Fruit fly (Drosophila melanogaster): ENCODE data around the gene CG2991.
A peak's percentile ranks its signal among the peaks of the same experiment; 100 is the strongest.

CG2991 gene

DNA sequence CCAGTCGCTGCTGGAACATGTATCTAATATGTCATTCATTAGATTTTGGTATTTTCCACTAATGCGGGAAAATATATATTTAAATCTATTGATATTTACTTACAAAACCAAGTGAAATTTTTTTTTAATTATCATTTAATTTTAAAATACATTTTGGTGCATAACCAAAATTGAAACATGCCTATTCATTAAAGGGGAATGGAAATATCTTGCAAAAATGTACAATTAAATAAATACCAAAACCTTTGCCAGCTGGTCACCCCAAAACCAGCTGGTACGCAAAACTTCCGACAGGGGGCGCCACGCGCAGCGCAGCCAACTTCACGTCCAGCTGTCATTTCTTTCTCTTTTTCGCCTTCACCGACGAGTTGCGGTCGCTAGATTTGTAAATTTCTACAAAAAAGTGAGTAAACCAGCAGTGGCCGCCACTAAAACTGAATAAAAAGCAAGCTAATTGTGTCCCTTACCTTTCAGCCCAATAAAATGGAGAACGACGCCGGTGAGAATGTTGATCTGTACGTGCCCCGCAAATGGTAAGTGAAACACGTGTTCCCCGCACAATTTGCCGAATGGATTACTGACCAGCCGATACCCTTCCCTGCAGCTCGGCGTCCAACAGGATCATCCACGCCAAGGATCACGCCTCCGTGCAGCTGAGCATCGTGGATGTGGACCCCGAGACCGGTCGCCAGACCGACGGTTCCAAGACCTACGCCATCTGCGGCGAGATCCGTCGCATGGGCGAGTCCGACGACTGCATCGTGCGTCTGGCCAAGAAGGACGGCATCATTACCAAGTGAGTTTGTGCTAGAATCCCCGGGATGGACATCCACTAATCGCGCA, 970 bp upstream of the CG2991 start, which contains the start of the genes CG3104 and RpS21 (continued):
- TF ChIP-seq bsh (GFP tag; optimal IDR thresholded peaks at IDR 0.05), result peak; percentile 34 to 69
- peak; percentile 81 for TF ChIP-seq ssp (GFP tag; IDR thresholded peaks at IDR 0.05)
- peak; percentile 59 for TF ChIP-seq CG12236 (GFP tag; optimal IDR thresholded peaks at IDR 0.05)
- peak; percentile 35 for TF ChIP-seq ftz-f1 (GFP tag; optimal IDR thresholded peaks at IDR 0.05)
- TF ChIP-seq CG6689 (GFP tag; IDR thresholded peaks at IDR 0.05), result peak; percentile 62
- peak; percentile 61 for TF ChIP-seq HmgD (GFP tag; optimal IDR thresholded peaks at IDR 0.05)
- peak; percentile 75 for TF ChIP-seq az2 (GFP tag; optimal IDR thresholded peaks at IDR 0.05)
- TF ChIP-seq emc (GFP tag; optimal IDR thresholded peaks at IDR 0.05), result peak; percentile 88
- no peak for TF ChIP-seq GATAe (GFP tag; conservative IDR thresholded peaks at IDR 0.05)
- peak; percentile 92 for TF ChIP-seq ase (GFP tag; IDR thresholded peaks at IDR 0.05)
- TF ChIP-seq cwo (GFP tag; optimal IDR thresholded peaks at IDR 0.05), result peak; percentile 63
- peak; percentile 95 for TF ChIP-seq Dbx (GFP tag; IDR thresholded peaks at IDR 0.05)
- peak; percentile 96 for TF ChIP-seq CG7987 (GFP tag; optimal IDR thresholded peaks at IDR 0.05)
- no peak for TF ChIP-seq br (optimal IDR thresholded peaks at IDR 0.05)
- TF ChIP-seq CG3163 (GFP tag; optimal IDR thresholded peaks at IDR 0.05), result peak; percentile 68
- peak; percentile 79 for TF ChIP-seq CG12391 (tag; optimal IDR thresholded peaks at IDR 0.05)
- TF ChIP-seq lola (GFP tag; optimal IDR thresholded peaks at IDR 0.05), result peak in 1 of 3 experiments; percentile 71
- peak; percentile 65 for TF ChIP-seq dmrt11E (tag; optimal IDR thresholded peaks at IDR 0.05)
- peak; percentile 61 for TF ChIP-seq CG6683 (GFP tag; optimal IDR thresholded peaks at IDR 0.05)
- no peak for TF ChIP-seq Scr (GFP tag; IDR thresholded peaks at IDR 0.05; ENCODE audit: partially characterized antibody)
- TF ChIP-seq CG1647 (GFP tag; optimal IDR thresholded peaks at IDR 0.05), result peak; percentile 82
- peak; percentile 66 for TF ChIP-seq CG10565 (GFP tag; optimal IDR thresholded peaks at IDR 0.05)
- peak; percentile 79 for TF ChIP-seq CG14050 (GFP tag; IDR thresholded peaks at IDR 0.05)
- peak; percentile 80 for TF ChIP-seq wek (GFP tag; optimal IDR thresholded peaks at IDR 0.05)
- TF ChIP-seq fd3F (GFP tag; optimal IDR thresholded peaks at IDR 0.05), result peak; percentile 73
- peak; percentile 73 for TF ChIP-seq CG2120 (GFP tag; optimal IDR thresholded peaks at IDR 0.05)
- TF ChIP-seq Nf-YA (GFP tag; IDR thresholded peaks at IDR 0.05), result peak; percentile 70; the same call in 1 of the 2 replicates
- peak; percentile 80 for TF ChIP-seq CG17802 (tag; optimal IDR thresholded peaks at IDR 0.05)
- TF ChIP-seq CG5180 (GFP tag; optimal IDR thresholded peaks at IDR 0.05), result peak; percentile 44
- peak; percentile 77 for TF ChIP-seq ash1 (GFP tag; optimal IDR thresholded peaks at IDR 0.05)
- peak; percentile 87 for TF ChIP-seq CG12155 (GFP tag; optimal IDR thresholded peaks at IDR 0.05)
- peak; percentile 28 for TF ChIP-seq btn (GFP tag; optimal IDR thresholded peaks at IDR 0.05)
- TF ChIP-seq repo (GFP tag; optimal IDR thresholded peaks at IDR 0.05), result peak; percentile 80
- TF ChIP-seq danr (GFP tag; IDR thresholded peaks at IDR 0.05), result peak; percentile 61
- TF ChIP-seq ham (GFP tag; IDR thresholded peaks at IDR 0.05), result peak; percentile 72; the same call in 1 of the 2 replicates
- peak; percentile 78 for TF ChIP-seq Taf1 (GFP tag; IDR thresholded peaks at IDR 0.05)
- no peak for TF ChIP-seq CG1832 (GFP tag; optimal IDR thresholded peaks at IDR 0.05)
- TF ChIP-seq Spps (tag; optimal IDR thresholded peaks at IDR 0.05), result peak; percentile 48
- TF ChIP-seq eyg (GFP tag; optimal IDR thresholded peaks at IDR 0.05), result peak; percentile 84
- peak; percentile 76 for TF ChIP-seq nerfin-1 (tag; optimal IDR thresholded peaks at IDR 0.05)
- 0 out of 2 replicates have a peak, but pooled peaks have one; percentile 2 for TF ChIP-seq sna (GFP tag; IDR thresholded peaks at IDR 0.05; ENCODE audit: partially characterized antibody)
- TF ChIP-seq CG12659 (GFP tag; optimal IDR thresholded peaks at IDR 0.05), result peak; percentile 96
- TF ChIP-seq Fer2 (tag; optimal IDR thresholded peaks at IDR 0.05), result peak; percentile 74
- TF ChIP-seq zfh2 (GFP tag; optimal IDR thresholded peaks at IDR 0.05), result peak; percentile 86
- peak; percentile 96 for TF ChIP-seq B-H2 (GFP tag; optimal IDR thresholded peaks at IDR 0.05)
- peak; percentile 60 for TF ChIP-seq CG6654 (GFP tag; optimal IDR thresholded peaks at IDR 0.05)
- peak; percentile 82 for TF ChIP-seq Dip3 (GFP tag; optimal IDR thresholded peaks at IDR 0.05)
- TF ChIP-seq kah (GFP tag; optimal IDR thresholded peaks at IDR 0.05), result peak; percentile 58

Data from whole organism, embryonic.